Worm (Caenorhabditis elegans) whole organism, young adult: ENCODE measurements around the gene ghi-1.

Source experiments
- B0336.3 ChIP-seq: fragments of 200-800 bp; sonication (Bioruptor generic); IDR thresholded peaks from 2 replicates; pipeline ENCODE4 v1.3.6; 2022; ENCODE audit warnings: missing genetic modification characterization, missing compliant biosample characterization
- D2030.7 ChIP-seq: fragments of 200-800 bp; sonication (Bioruptor generic); IDR thresholded peaks from 2 replicates; pipeline ENCODE4 v1.3.6; 2022; ENCODE audit warnings: missing genetic modification reagents, missing genetic modification characterization, missing compliant biosample characterization
- F33H1.4 ChIP-seq: fragments of 200-800 bp; sonication (Bioruptor generic); IDR thresholded peaks from 2 replicates; pipeline ENCODE4 v1.3.6; 2022; ENCODE audit warnings: missing genetic modification reagents, missing genetic modification characterization, missing compliant biosample characterization
- F39B2.1 ChIP-seq: fragments of 200-800 bp; sonication (Bioruptor generic); IDR thresholded peaks from 2 replicates; pipeline ENCODE4 v1.3.6; 2022; ENCODE audit warnings: missing genetic modification reagents, missing genetic modification characterization, missing compliant biosample characterization
- F57A8.1 ChIP-seq: fragments of 200-800 bp; sonication (Bioruptor generic); optimal IDR thresholded peaks from 2 replicates; lab custom pipeline; 2018; ENCODE audit warnings: mild to moderate bottlenecking, missing genetic modification characterization, moderate library complexity, missing compliant biosample characterization
- T07F8.4 ChIP-seq: sonication (generic microtip); optimal IDR thresholded peaks from 2 replicates; lab custom pipeline; 2016; ENCODE audit warnings: mild to moderate bottlenecking, missing genetic modification characterization, moderate library complexity, missing compliant biosample characterization
- akir-1 ChIP-seq: fragments of 200-800 bp; sonication (Bioruptor generic); optimal IDR thresholded peaks from 2 replicates; lab custom pipeline; 2018; ENCODE audit warnings: mild to moderate bottlenecking, missing genetic modification characterization, moderate library complexity, missing compliant biosample characterization
- ama-1 ChIP-seq, 3 experiments: fragments of 150-350 bp in 1 of 3; sonication (generic microtip) in 2 of 3; optimal IDR thresholded peaks; 2 replicates each; lab custom pipeline; 2014 to 2018; ENCODE audit warnings: missing biosample characterization in 2 of 3, missing genetic modification characterization in 2 of 3, missing genetic modification reagents in 2 of 3
- athp-1 ChIP-seq: sonication (generic microtip); optimal IDR thresholded peaks from 2 replicates; lab custom pipeline; 2017; ENCODE audit warnings: mild to moderate bottlenecking, missing genetic modification characterization, missing compliant biosample characterization
- cebp-2 ChIP-seq: fragments of 200-800 bp; sonication (Bioruptor generic); IDR thresholded peaks from 2 replicates; pipeline ENCODE4 v1.3.6; 2022; ENCODE audit warnings: missing genetic modification characterization, missing compliant biosample characterization
- ceh-91 ChIP-seq: fragments of 200-800 bp; sonication (Bioruptor generic); IDR thresholded peaks from 2 replicates; pipeline ENCODE4 v1.3.6; 2022; ENCODE audit warnings: missing genetic modification reagents, missing genetic modification characterization, missing compliant biosample characterization
- dpl-1 ChIP-seq: fragments of 150-350 bp; optimal IDR thresholded peaks from 2 replicates; lab custom pipeline; 2014; ENCODE audit warnings: missing biosample characterization, missing genetic modification reagents, missing genetic modification characterization
- egl-44 ChIP-seq: fragments of 200-800 bp; sonication (Bioruptor generic); IDR thresholded peaks from 2 replicates; pipeline ENCODE4 v1.3.6; 2022; ENCODE audit warnings: missing genetic modification reagents, missing genetic modification characterization, missing compliant biosample characterization
- ekl-4 ChIP-seq: fragments of 200-800 bp; sonication (Bioruptor generic); IDR thresholded peaks from 2 replicates; pipeline ENCODE4 v1.3.6; 2022; ENCODE audit warnings: missing genetic modification reagents, missing genetic modification characterization, missing compliant biosample characterization
- hlh-26 ChIP-seq: fragments of 200-800 bp; sonication (Bioruptor generic); conservative IDR thresholded peaks from 2 replicates; pipeline ENCODE4 v1.3.6; 2022; ENCODE audit warnings: missing genetic modification reagents, missing genetic modification characterization, missing compliant biosample characterization
- hrde-1 ChIP-seq: sonication (generic microtip); optimal IDR thresholded peaks from 2 replicates; lab custom pipeline; 2016; ENCODE audit warnings: missing genetic modification characterization, mild to moderate bottlenecking, missing compliant biosample characterization, moderate library complexity, missing genotype, missing genetic modification reagents, borderline replicate concordance
- let-526 ChIP-seq: fragments of 200-800 bp; sonication (Bioruptor generic); IDR thresholded peaks from 2 replicates; pipeline ENCODE4 v1.3.6; 2022; ENCODE audit warnings: missing genetic modification reagents, missing genetic modification characterization, missing compliant biosample characterization
- lin-26 ChIP-seq: fragments of 200-800 bp; sonication (Bioruptor generic); IDR thresholded peaks from 2 replicates; pipeline ENCODE4 v1.3.6; 2022; ENCODE audit warnings: missing genetic modification reagents, missing genetic modification characterization, missing compliant biosample characterization
- lin-35 ChIP-seq, 3 experiments: fragments of 150-350 bp in 2 of 3; sonication (generic microtip) in 1 of 3; optimal IDR thresholded peaks; 2 replicates each; lab custom pipeline; 2014 to 2018; ENCODE audit warnings: missing biosample characterization in 3 of 3, missing genetic modification characterization in 3 of 3, missing genetic modification reagents in 3 of 3
- lsl-1 ChIP-seq: fragments of 200-800 bp; sonication (Bioruptor generic); optimal IDR thresholded peaks from 2 replicates; lab custom pipeline; 2018; ENCODE audit warnings: mild to moderate bottlenecking, missing genetic modification characterization, moderate library complexity, missing compliant biosample characterization
- nfyb-1 ChIP-seq: fragments of 200-800 bp; sonication (Bioruptor generic); IDR thresholded peaks from 2 replicates; pipeline ENCODE4 v1.3.6; 2022; ENCODE audit warnings: missing genetic modification reagents, missing genetic modification characterization, missing compliant biosample characterization
- nhr-80 ChIP-seq: sonication (generic microtip); optimal IDR thresholded peaks from 2 replicates; lab custom pipeline; 2016; ENCODE audit warnings: missing genetic modification characterization, missing compliant biosample characterization
- rpc-1 ChIP-seq, 2 experiments: fragments of 150-350 bp in 1 of 2; sonication (generic microtip) in 1 of 2; optimal IDR thresholded peaks; 2 replicates each; lab custom pipeline; 2014 to 2018; ENCODE audit warnings: missing biosample characterization in 1 of 2, missing genetic modification characterization in 1 of 2, missing genetic modification reagents in 1 of 2, missing genotype in 1 of 2
- sea-2 ChIP-seq: fragments of 200-800 bp; sonication (Bioruptor generic); IDR thresholded peaks from 2 replicates; pipeline ENCODE4 v1.3.6; 2022; ENCODE audit warnings: missing genetic modification characterization, missing compliant biosample characterization
- snpc-3.4 ChIP-seq: sonication (generic microtip); optimal IDR thresholded peaks from 2 replicates; lab custom pipeline; 2017; ENCODE audit warnings: missing genetic modification characterization, mild to moderate bottlenecking, missing compliant biosample characterization, antibody characterized with exemption, moderate library complexity, missing genotype, missing genetic modification reagents
- snpc-4 ChIP-seq, 5 experiments: fragments of 150-350 bp in 1 of 5; sonication (generic microtip) in 4 of 5; optimal IDR thresholded peaks; 2 replicates each; lab custom pipeline; 2014 to 2018; ENCODE audit warnings: missing genetic modification characterization in 5 of 5, missing biosample characterization in 3 of 5, antibody characterized with exemption in 2 of 5, mild to moderate bottlenecking in 2 of 5, missing compliant biosample characterization in 2 of 5, missing genotype in 2 of 5, moderate library complexity in 2 of 5, missing genetic modification reagents in 1 of 5
- somi-1 ChIP-seq: fragments of 200-800 bp; sonication (Bioruptor generic); optimal IDR thresholded peaks from 2 replicates; lab custom pipeline; 2018; ENCODE audit warnings: mild to moderate bottlenecking, missing genetic modification characterization, missing compliant biosample characterization
- sptf-2 ChIP-seq: fragments of 200-800 bp; sonication (Bioruptor generic); optimal IDR thresholded peaks from 2 replicates; lab custom pipeline; 2018; ENCODE audit warnings: mild to moderate bottlenecking, missing genetic modification characterization, missing compliant biosample characterization
- tbp1 ChIP-seq: fragments of 200-800 bp; sonication (Bioruptor generic); optimal IDR thresholded peaks from 2 replicates; lab custom pipeline; 2018; ENCODE audit warnings: mild to moderate bottlenecking, missing genetic modification characterization, missing compliant biosample characterization
- tlf-1 ChIP-seq: fragments of 200-800 bp; sonication (Bioruptor generic); optimal IDR thresholded peaks from 2 replicates; lab custom pipeline; 2018; ENCODE audit warnings: mild to moderate bottlenecking, missing genetic modification characterization, missing compliant biosample characterization
- unc-62 ChIP-seq: fragments of 150-350 bp; optimal IDR thresholded peaks from 2 replicates; lab custom pipeline; 2014; ENCODE audit warnings: missing biosample characterization, missing genetic modification reagents, missing genetic modification characterization
- zfh-2 ChIP-seq: fragments of 200-800 bp; sonication (Bioruptor generic); conservative IDR thresholded peaks from 2 replicates; pipeline ENCODE4 v1.3.6; 2022; ENCODE audit warnings: missing genetic modification reagents, missing genetic modification characterization, missing compliant biosample characterization
- zim-3 ChIP-seq: sonication (generic microtip); optimal IDR thresholded peaks from 2 replicates; lab custom pipeline; 2017; ENCODE audit warnings: mild to moderate bottlenecking, missing genetic modification characterization, moderate library complexity, missing compliant biosample characterization
- ztf-22 ChIP-seq: fragments of 200-800 bp; sonication (Bioruptor generic); optimal IDR thresholded peaks from 2 replicates; lab custom pipeline; 2018; ENCODE audit warnings: mild to moderate bottlenecking, missing genetic modification characterization, moderate library complexity, missing compliant biosample characterization
- ztf-26 ChIP-seq: sonication (generic microtip); optimal IDR thresholded peaks from 2 replicates; lab custom pipeline; 2017; ENCODE audit warnings: missing genetic modification characterization, missing compliant biosample characterization

The ghi-1 gene

ce11 chrII:11611462-11611861, 35.1 kb upstream of the ghi-1 start:
- TF ChIP-seq egl-44 (no peak), akir-1 (GFP tag; lab: Kevin White, UChicago) (no peak), sptf-2 (no peak), dpl-1 (GFP tag; lab: Kevin White, UChicago) (no peak), lin-26 (no peak), F33H1.4 (no peak), hlh-26 (GFP tag; lab: Robert Waterston, UW) (no peak), ztf-26 (tag; lab: Kevin White, UChicago) (peak; percentile 13), F57A8.1 (GFP tag; lab: Kevin White, UChicago) (no peak), nhr-80 (tag; lab: Kevin White, UChicago) (peak; percentile 48), nfyb-1 (GFP tag; lab: Robert Waterston, UW) (no peak), unc-62 (GFP tag; lab: Kevin White, UChicago) (no peak), tbp1 (no peak)

ce11 chrII:11612034-11612723, 34.4 kb upstream of the ghi-1 start, which contains the start of gene F07A11.5:
F07A11.5 (plus strand) TSS chrII:11612300.
- TF ChIP-seq sea-2 (GFP tag; lab: Robert Waterston, UW): no peak
- no peak for TF ChIP-seq tlf-1
- no peak for TF ChIP-seq F39B2.1 (GFP tag; lab: Robert Waterston, UW)
- 0 out of 2 replicates have a peak, but pooled peaks have one; percentile 12 for TF ChIP-seq zfh-2
- TF ChIP-seq akir-1 (GFP tag; lab: Kevin White, UChicago): no peak
- peak; percentile 16 for TF ChIP-seq nhr-80 (tag; lab: Kevin White, UChicago)
- no peak for TF ChIP-seq dpl-1 (GFP tag; lab: Kevin White, UChicago)
- no peak for TF ChIP-seq D2030.7 (GFP tag; lab: Robert Waterston, UW)
- no peak for TF ChIP-seq athp-1 (tag; lab: Kevin White, UChicago)
- TF ChIP-seq snpc-3.4: no peak
- no peak for TF ChIP-seq let-526 (GFP tag; lab: Robert Waterston, UW)
- TF ChIP-seq lin-35 (GFP tag; optimal IDR thresholded peaks at IDR 0.05; lab: Kevin White, UChicago): no peak
- TF ChIP-seq snpc-4 (GFP tag; optimal IDR thresholded peaks at IDR 0.05; lab: Kevin White, UChicago): no peak
- no peak for TF ChIP-seq snpc-4 (tag; optimal IDR thresholded peaks at IDR 0.05; lab: Kevin White, UChicago)

ce11 chrII:11614103-11614857, 32.3 kb upstream of the ghi-1 start:
- TF ChIP-seq zim-3 (tag; lab: Kevin White, UChicago): no peak
- TF ChIP-seq lin-26: no peak
- TF ChIP-seq ama-1 (optimal IDR thresholded peaks at IDR 0.05; lab: Kevin White, UChicago): peak; percentile 28
- no peak for TF ChIP-seq ama-1 (GFP tag; optimal IDR thresholded peaks at IDR 0.05; lab: Kevin White, UChicago)
- 0 out of 2 replicates have a peak, but pooled peaks have one; percentile 18 for TF ChIP-seq cebp-2 (GFP tag; lab: Robert Waterston, UW)
- TF ChIP-seq somi-1 (GFP tag; lab: Kevin White, UChicago): no peak
- TF ChIP-seq ekl-4 (GFP tag; lab: Robert Waterston, UW): no peak
- TF ChIP-seq, all 124 proteins: peak for 2

- TF ChIP-seq T07F8.4 (no peak), ztf-22 (GFP tag; lab: Kevin White, UChicago) (no peak), lsl-1 (GFP tag; lab: Kevin White, UChicago) (no peak), B0336.3 (GFP tag; lab: Robert Waterston, UW) (no peak), zfh-2 (no peak), F39B2.1 (GFP tag; lab: Robert Waterston, UW) (no peak), rpc-1 (optimal IDR thresholded peaks at IDR 0.05; lab: Kevin White, UChicago) (no peak), rpc-1 (tag; optimal IDR thresholded peaks at IDR 0.05; lab: Kevin White, UChicago) (no peak), F57A8.1 (GFP tag; lab: Kevin White, UChicago) (no peak), hrde-1 (tag; lab: Kevin White, UChicago) (no peak), ceh-91 (no peak)
- TF ChIP-seq, all 124 proteins: peak for 0
Observed at ce11 chrII:11616333-11616942, 30.1 kb upstream of the ghi-1 start.
